Worm (Caenorhabditis elegans): ENCODE results near the gene oac-49.

The oac-49 gene

ce11 chrV:19250983-19251382 lies 33.2 kb downstream of the oac-49 start, which contains the start of gene str-81:
str-81 (minus strand) TSS chrV:19251083.
- TF ChIP-seq daf-12 (tag; optimal IDR thresholded peaks at IDR 0.05) (no peak), ceh-28 (tag; optimal IDR thresholded peaks at IDR 0.05) (no peak), F26F4.8 (GFP tag; conservative IDR thresholded peaks at IDR 0.05) (no peak), lin-39 (tag; optimal IDR thresholded peaks at IDR 0.05) (no peak), daf-19 (GFP tag; conservative IDR thresholded peaks at IDR 0.05) (no peak), ztf-7 (tag; optimal IDR thresholded peaks at IDR 0.05) (no peak), duxl-1 (tag; optimal IDR thresholded peaks at IDR 0.05; ENCODE audit: poor library complexity) (no peak), ctbp-1 (GFP tag; IDR thresholded peaks at IDR 0.05) (no peak), unc-39 (tag; optimal IDR thresholded peaks at IDR 0.05) (no peak), T20F7.1 (GFP tag; optimal IDR thresholded peaks at IDR 0.05) (no peak)

- no peak for TF ChIP-seq F10B5.3 (tag; optimal IDR thresholded peaks at IDR 0.05)
- TF ChIP-seq nhr-10 (tag; optimal IDR thresholded peaks at IDR 0.05): no peak
- no peak for TF ChIP-seq hif-1 (tag; optimal IDR thresholded peaks at IDR 0.05)
Measured at ce11 chrV:19251844-19252243, 34.1 kb downstream of the oac-49 start, which contains the start of gene F21D9.11. F21D9.11 (plus strand) TSS chrV:19252144.

ce11 chrV:19253520-19253919 lies 35.7 kb downstream of the oac-49 start, which contains the start of gene F21D9.4:
F21D9.4 (plus strand) TSS chrV:19253820.
- TF ChIP-seq dmd-9 (GFP tag; IDR thresholded peaks at IDR 0.05) (no peak), pqm-1 (tag; optimal IDR thresholded peaks at IDR 0.05) (no peak), hmg-1.1 (GFP tag; IDR thresholded peaks at IDR 0.05) (no peak), ceh-32 (tag; optimal IDR thresholded peaks at IDR 0.05; ENCODE audit: poor library complexity) (no peak), daf-12 (tag; optimal IDR thresholded peaks at IDR 0.05) (no peak), ces-1 (GFP tag; optimal IDR thresholded peaks at IDR 0.05) (no peak), spr-1 (tag; optimal IDR thresholded peaks at IDR 0.05) (no peak), mdl-1 (tag; optimal IDR thresholded peaks at IDR 0.05) (no peak), mep-1 (tag; optimal IDR thresholded peaks at IDR 0.05) (no peak), R02D3.7 (tag; optimal IDR thresholded peaks at IDR 0.05) (no peak), ceh-20 (GFP tag; IDR thresholded peaks at IDR 0.05) (no peak), dve-1 (tag; optimal IDR thresholded peaks at IDR 0.05; ENCODE audit: insufficient read depth) (no peak)

ce11 chrV:19257653-19258052 lies 39.9 kb downstream of the oac-49 start, which contains the start of gene F21D9.3:
F21D9.3 (minus strand) TSS chrV:19257753.
- TF ChIP-seq spr-3 (GFP tag; optimal IDR thresholded peaks at IDR 0.05): no peak
- TF ChIP-seq ama-1 (optimal IDR thresholded peaks at IDR 0.05): no peak
- TF ChIP-seq unc-62 (GFP tag; optimal IDR thresholded peaks at IDR 0.05 in 1 of 2): peak in 1 of 2 experiments; percentile 11
- TF ChIP-seq unc-62 (tag; optimal IDR thresholded peaks at IDR 0.05): no peak
- no peak for TF ChIP-seq ceh-62 (tag; optimal IDR thresholded peaks at IDR 0.05)

ce11 chrV:19259403-19259802 lies 41.6 kb downstream of the oac-49 start:
- TF ChIP-seq snpc-1.2 (GFP tag; IDR thresholded peaks at IDR 0.05) (no peak), nhr-25 (tag; optimal IDR thresholded peaks at IDR 0.05; ENCODE audit: borderline replicate concordance, insufficient read depth) (no peak), Y75B8A.6 (GFP tag; IDR thresholded peaks at IDR 0.05) (no peak), lin-38 (GFP tag; IDR thresholded peaks at IDR 0.05) (no peak), aly-2 (tag; optimal IDR thresholded peaks at IDR 0.05) (no peak), set-16 (GFP tag; IDR thresholded peaks at IDR 0.05) (peak; percentile 53), lir-3 (tag; optimal IDR thresholded peaks at IDR 0.05) (no peak)
